Worm (Caenorhabditis elegans) whole organism, L1 larva: ENCODE measurements around the gene K01A2.10.

Experiments
- C04F5.9 ChIP-seq: sonication (generic microtip); optimal IDR thresholded peaks from 2 replicates; lab custom pipeline; 2016; ENCODE audit warnings: missing genetic modification characterization, missing compliant biosample characterization
- alr-1 ChIP-seq: fragments of 200-800 bp; sonication (Bioruptor generic); optimal IDR thresholded peaks from 2 replicates; lab custom pipeline; 2018; ENCODE audit warnings: borderline replicate concordance, mild to moderate bottlenecking, missing genetic modification characterization, missing compliant biosample characterization
- ama-1 ChIP-seq: fragments of 150-350 bp; optimal IDR thresholded peaks from 2 replicates; lab custom pipeline; 2014
- blmp-1 ChIP-seq: fragments of 150-350 bp; optimal IDR thresholded peaks from 2 replicates; lab custom pipeline; 2014; ENCODE audit warnings: missing biosample characterization, missing genetic modification characterization
- ceh-88 ChIP-seq: fragments of 200-800 bp; sonication (Bioruptor generic); IDR thresholded peaks from 2 replicates; pipeline ENCODE4 v1.3.6; 2022; ENCODE audit warnings: missing genetic modification characterization, missing compliant biosample characterization
- ces-1 ChIP-seq: fragments of 150-350 bp; optimal IDR thresholded peaks from 2 replicates; lab custom pipeline; 2014; ENCODE audit warnings: missing biosample characterization, missing genetic modification reagents, missing genetic modification characterization
- dpl-1 ChIP-seq, 3 experiments: fragments of 150-350 bp in 2 of 3; sonication (generic microtip) in 1 of 3; optimal IDR thresholded peaks; 2 replicates each; lab custom pipeline; 2014 to 2017; ENCODE audit warnings: missing biosample characterization in 3 of 3, missing genetic modification characterization in 3 of 3, missing genetic modification reagents in 3 of 3
- dsc-1 ChIP-seq: sonication (generic microtip); optimal IDR thresholded peaks from 2 replicates; lab custom pipeline; 2016; ENCODE audit warnings: mild to moderate bottlenecking, missing genetic modification characterization, missing compliant biosample characterization
- efl-1 ChIP-seq, 4 experiments: fragments of 150-350 bp; optimal IDR thresholded peaks in 3 of 4; peaks in 1 of 4; 1 replicate in 1 of 4; 2 replicates in 3 of 4; lab custom pipeline; 2014; ENCODE audit warnings: missing biosample characterization in 2 of 4, missing genetic modification characterization in 2 of 4, missing genetic modification reagents in 2 of 4
- fos-1 ChIP-seq: fragments of 150-350 bp; optimal IDR thresholded peaks from 2 replicates; lab custom pipeline; 2014; ENCODE audit warnings: missing biosample characterization, missing genetic modification characterization
- hlh-17 ChIP-seq: fragments of 200-800 bp; sonication (Bioruptor generic); optimal IDR thresholded peaks from 2 replicates; lab custom pipeline; 2018; ENCODE audit warnings: missing genetic modification characterization, mild to moderate bottlenecking, missing compliant biosample characterization, moderate library complexity, borderline replicate concordance
- hpl-2 ChIP-seq: fragments of 150-350 bp; optimal IDR thresholded peaks from 2 replicates; lab custom pipeline; 2014; ENCODE audit warnings: missing biosample characterization, missing genetic modification reagents, missing genetic modification characterization
- lin-14 ChIP-seq: fragments of 200-800 bp; sonication (Bioruptor generic); optimal IDR thresholded peaks from 2 replicates; lab custom pipeline; 2018; ENCODE audit warnings: mild to moderate bottlenecking, missing genetic modification characterization, moderate library complexity, missing compliant biosample characterization
- lin-15B ChIP-seq: fragments of 150-350 bp; sonication (generic microtip); optimal IDR thresholded peaks from 3 replicates; lab custom pipeline; 2014; ENCODE audit warnings: missing biosample characterization, missing genetic modification characterization
- lin-39 ChIP-seq: fragments of 150-350 bp; optimal IDR thresholded peaks from 2 replicates; lab custom pipeline; 2014; ENCODE audit warnings: missing biosample characterization, missing genetic modification reagents, missing genetic modification characterization
- nhr-11 ChIP-seq: fragments of 150-350 bp; optimal IDR thresholded peaks from 2 replicates; lab custom pipeline; 2014; ENCODE audit warnings: missing biosample characterization, missing genetic modification characterization
- nhr-19 ChIP-seq: fragments of 200-800 bp; sonication (Bioruptor generic); conservative IDR thresholded peaks from 2 replicates; pipeline ENCODE4 v1.3.6; 2022; ENCODE audit warnings: missing genetic modification characterization, missing compliant biosample characterization
- nhr-237 ChIP-seq: fragments of 150-350 bp; optimal IDR thresholded peaks from 2 replicates; lab custom pipeline; 2014; ENCODE audit warnings: missing biosample characterization, missing genetic modification characterization
- nhr-71 ChIP-seq: sonication (generic microtip); optimal IDR thresholded peaks from 2 replicates; lab custom pipeline; 2016; ENCODE audit warnings: mild to moderate bottlenecking, missing genetic modification characterization, moderate library complexity, missing compliant biosample characterization
- nhr-84 ChIP-seq: sonication (generic microtip); optimal IDR thresholded peaks from 2 replicates; lab custom pipeline; 2017; ENCODE audit warnings: missing biosample characterization, missing genetic modification characterization
- nhr-85 ChIP-seq: sonication (generic microtip); peaks from one replicate; lab custom pipeline; 2016; ENCODE audit warnings: missing genetic modification characterization, inconsistent platforms, missing compliant biosample characterization
- nhr-90 ChIP-seq: sonication (generic microtip); optimal IDR thresholded peaks from 2 replicates; lab custom pipeline; 2016; ENCODE audit warnings: mild to moderate bottlenecking, missing genetic modification characterization, missing compliant biosample characterization; ENCODE audit not compliant: poor library complexity
- pqm-1 ChIP-seq: sonication (generic microtip); optimal IDR thresholded peaks from 3 replicates; lab custom pipeline; 2017; ENCODE audit warnings: missing biosample characterization, missing genetic modification characterization
- rnt-1 ChIP-seq: sonication (generic microtip); optimal IDR thresholded peaks from 2 replicates; lab custom pipeline; 2016; ENCODE audit warnings: mild to moderate bottlenecking, missing genetic modification characterization, moderate library complexity, missing compliant biosample characterization
- snpc-4 ChIP-seq: fragments of 150-350 bp; optimal IDR thresholded peaks from 2 replicates; lab custom pipeline; 2014; ENCODE audit warnings: missing biosample characterization, missing genetic modification characterization
- sox-4 ChIP-seq: sonication (generic microtip); optimal IDR thresholded peaks from 2 replicates; lab custom pipeline; 2016; ENCODE audit warnings: missing genetic modification characterization, missing compliant biosample characterization
- unc-130 ChIP-seq: fragments of 150-350 bp; optimal IDR thresholded peaks from 2 replicates; lab custom pipeline; 2017; ENCODE audit warnings: missing biosample characterization, missing genetic modification characterization, inconsistent platforms
- unc-62 ChIP-seq: fragments of 150-350 bp; optimal IDR thresholded peaks from 2 replicates; lab custom pipeline; 2014; ENCODE audit warnings: missing biosample characterization, missing genetic modification reagents, missing genetic modification characterization
- vab-15 ChIP-seq: sonication (generic microtip); optimal IDR thresholded peaks from 2 replicates; lab custom pipeline; 2017; ENCODE audit warnings: missing genotype, mild to moderate bottlenecking, missing genetic modification characterization, missing compliant biosample characterization
- zip-4 ChIP-seq: fragments of 200-800 bp; sonication (Bioruptor generic); optimal IDR thresholded peaks from 2 replicates; lab custom pipeline; 2018; ENCODE audit warnings: mild to moderate bottlenecking, missing genetic modification characterization, moderate library complexity, missing compliant biosample characterization

Gene K01A2.10

ce11 chrII:333853-334449 lies 11.1 kb upstream of the K01A2.10 start (continued):
- no peak for TF ChIP-seq hpl-2 (GFP tag; lab: Kevin White, UChicago)
- TF ChIP-seq dsc-1 (tag; lab: Kevin White, UChicago): no peak
- no peak for TF ChIP-seq alr-1 (tag; lab: Kevin White, UChicago)
- no peak for TF ChIP-seq lin-39 (tag; lab: Kevin White, UChicago)
- no peak for TF ChIP-seq dpl-1 (GFP tag; optimal IDR thresholded peaks at IDR 0.05; lab: Kevin White, UChicago)
- peak; percentile 38 for TF ChIP-seq pqm-1
- TF ChIP-seq ces-1 (GFP tag; lab: Kevin White, UChicago): no peak
- TF ChIP-seq ceh-88 (GFP tag; lab: Robert Waterston, UW): no peak

- TF ChIP-seq zip-4 (GFP tag; lab: Kevin White, UChicago): no peak
- no peak for TF ChIP-seq ama-1
- no peak for TF ChIP-seq hlh-17
- TF ChIP-seq fos-1: no peak
- TF ChIP-seq C04F5.9 (tag; lab: Kevin White, UChicago): no peak
- TF ChIP-seq nhr-84 (tag; lab: Kevin White, UChicago): no peak
- TF ChIP-seq nhr-19 (GFP tag; lab: Robert Waterston, UW): no peak
- no peak for TF ChIP-seq snpc-4 (tag; lab: Kevin White, UChicago)
These were observed 9.5 kb upstream of the K01A2.10 start, which contains the start of gene cbn-1 for ce11 chrII:332419-332818. Gene cbn-1, minus strand, starts transcription at chrII:332519.

- no peak for TF ChIP-seq sox-4 (tag; lab: Kevin White, UChicago)
- no peak for TF ChIP-seq efl-1 (optimal IDR thresholded peaks at IDR 0.05; lab: Kevin White, UChicago)
- peak in 1 of 2 experiments; percentile 86 for TF ChIP-seq efl-1 (GFP tag; optimal IDR thresholded peaks at IDR 0.05 in 1 of 2; lab: Kevin White, UChicago)
- TF ChIP-seq lin-14 (GFP tag; lab: Kevin White, UChicago): peak; percentile 20
- TF ChIP-seq ceh-88 (GFP tag; lab: Robert Waterston, UW): no peak
- peak; percentile 50 for TF ChIP-seq rnt-1 (tag; lab: Kevin White, UChicago)
- TF ChIP-seq unc-130 (tag; lab: Kevin White, UChicago): peak; percentile 1
- peak; percentile 28 for TF ChIP-seq nhr-71
- TF ChIP-seq, all 84 proteins: peak for 5
These were observed 2.9 kb upstream of the K01A2.10 start, which contains the start of gene sgcb-1 for ce11 chrII:325639-326350. Gene sgcb-1, plus strand, starts transcription at chrII:326300.

- peak; percentile 85 for TF ChIP-seq ama-1
- no peak for TF ChIP-seq efl-1 (optimal IDR thresholded peaks at IDR 0.05; lab: Kevin White, UChicago)
- peak in 1 of 2 experiments; percentile 80 for TF ChIP-seq efl-1 (GFP tag; optimal IDR thresholded peaks at IDR 0.05 in 1 of 2; lab: Kevin White, UChicago)
- no peak for TF ChIP-seq blmp-1
- no peak for TF ChIP-seq nhr-11
- no peak for TF ChIP-seq vab-15
These were observed 1.7 kb downstream of the K01A2.10 start for ce11 chrII:321183-321582.

- TF ChIP-seq blmp-1: no peak
- no peak for TF ChIP-seq nhr-237 (tag; lab: Kevin White, UChicago)
- TF ChIP-seq lin-15B (tag; lab: Kevin White, UChicago): no peak
- TF ChIP-seq unc-62: no peak
- TF ChIP-seq efl-1 (optimal IDR thresholded peaks at IDR 0.05; lab: Kevin White, UChicago): no peak
- TF ChIP-seq efl-1 (GFP tag; optimal IDR thresholded peaks at IDR 0.05 in 1 of 2; lab: Kevin White, UChicago): peak in 1 of 2 experiments; percentile 57
- TF ChIP-seq snpc-4 (tag; lab: Kevin White, UChicago): no peak
- no peak for TF ChIP-seq nhr-90 (tag; lab: Kevin White, UChicago)
- TF ChIP-seq nhr-85 (tag; lab: Kevin White, UChicago): no peak
- TF ChIP-seq nhr-11: no peak
These were observed 2.1 kb downstream of the K01A2.10 start for ce11 chrII:320783-321182.
